Worm (Caenorhabditis elegans): Measurements from ENCODE around the gene grl-14.

Gene grl-14

DNA sequence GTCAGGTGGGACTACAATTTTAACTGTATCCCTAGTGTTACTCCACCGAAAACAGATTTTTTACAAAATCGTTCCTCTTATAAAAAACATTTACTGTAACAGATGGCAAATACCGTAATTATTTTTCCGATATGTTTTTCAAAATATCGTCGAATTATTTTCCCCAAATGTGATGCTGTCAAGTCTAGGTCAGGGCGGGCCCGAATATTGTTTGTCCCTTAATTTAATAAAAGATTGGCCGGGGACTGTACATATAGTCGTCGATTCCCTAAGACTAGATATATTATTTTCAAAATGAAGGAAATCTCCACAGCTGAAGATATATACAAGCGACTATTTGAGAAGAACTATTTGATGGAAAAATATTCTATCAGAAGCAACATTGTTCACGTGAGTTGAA lies 27.4 kb upstream of the grl-14 start, which contains the start of gene sdf-9:
Gene sdf-9, plus strand, starts transcription at position 301 of the 400 bp plus-strand sequence.
- no peak for TF ChIP-seq unc-62 (GFP tag; optimal IDR thresholded peaks at IDR 0.05)

ce11 chrV:20802906-20803305 lies 22.5 kb upstream of the grl-14 start, which contains the start of gene Y44A6D.5:
Y44A6D.5 (minus strand) TSS chrV:20803006.
- no peak for TF ChIP-seq unc-62 (GFP tag; optimal IDR thresholded peaks at IDR 0.05)

ce11 chrV:20807038-20807437 lies 18.3 kb upstream of the grl-14 start, which contains the start of gene Y44A6D.6:
Y44A6D.6 (plus strand) TSS chrV:20807338.
- TF ChIP-seq unc-62 (GFP tag; optimal IDR thresholded peaks at IDR 0.05), result no peak

DNA sequence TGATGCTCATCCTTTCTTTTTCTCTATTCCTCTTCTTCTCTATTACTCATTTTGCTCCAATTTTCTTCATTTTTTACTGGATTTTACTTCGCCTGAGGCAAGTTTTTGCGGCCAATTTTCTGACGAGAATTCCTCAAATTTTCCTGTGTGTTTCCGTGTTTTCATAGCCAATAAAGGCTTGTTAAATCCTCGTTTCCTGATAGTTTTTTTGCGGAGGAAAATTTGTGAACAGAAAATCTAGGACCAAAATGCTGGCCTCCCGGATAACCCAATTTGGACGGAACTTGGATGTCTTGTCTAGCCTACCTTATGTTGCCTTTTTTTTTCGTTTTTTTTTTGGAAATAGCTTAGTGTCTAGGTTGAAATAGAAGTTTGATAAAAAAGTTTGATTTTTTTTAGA lies 11.7 kb upstream of the grl-14 start:
- TF ChIP-seq unc-62 (GFP tag; optimal IDR thresholded peaks at IDR 0.05), result no peak

DNA sequence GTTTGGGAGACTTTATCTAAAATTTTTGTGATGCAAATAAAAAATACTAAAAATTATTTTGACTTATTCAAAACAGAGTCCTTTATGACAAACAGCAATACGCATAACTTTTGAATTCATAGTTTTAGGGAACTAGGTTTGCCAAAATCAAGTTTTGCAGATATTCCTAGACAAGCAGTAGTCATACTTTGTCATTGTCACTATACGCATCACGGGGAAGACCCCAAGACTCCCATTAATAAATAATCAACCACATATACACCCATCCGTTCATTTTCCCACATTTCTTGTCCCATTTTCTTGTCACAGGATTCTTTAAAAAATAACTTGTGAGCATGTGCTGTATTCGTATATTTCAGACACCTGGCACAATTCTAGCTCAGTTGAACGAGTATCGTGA lies 10.9 kb upstream of the grl-14 start, which contains the start of gene Y44A6D.7:
Gene Y44A6D.7, plus strand, starts transcription at position 301 of the 400 bp plus-strand sequence.
- no peak for TF ChIP-seq unc-62 (GFP tag; optimal IDR thresholded peaks at IDR 0.05)

DNA sequence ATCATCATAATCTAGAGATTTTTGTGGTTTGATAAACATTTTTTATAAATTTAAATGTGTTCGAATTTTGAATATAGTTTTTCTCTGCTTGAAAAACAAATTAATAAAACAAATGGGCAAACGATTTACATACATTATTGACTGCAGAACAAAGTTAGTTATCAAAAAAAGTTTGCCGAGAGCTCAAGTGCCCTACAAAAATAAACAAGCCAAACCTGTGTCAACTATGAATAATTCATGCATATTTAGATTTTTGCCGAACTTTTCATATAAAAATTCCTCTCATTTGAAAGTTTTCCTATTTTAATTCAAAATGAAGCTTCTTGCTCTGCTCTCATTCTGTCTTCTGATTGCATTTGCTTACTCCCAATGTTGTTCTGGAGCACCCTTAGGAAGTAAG lies 9.5 kb upstream of the grl-14 start, which contains the start of gene sshk-1:
Gene sshk-1, plus strand, starts transcription at position 301 of the 400 bp plus-strand sequence.
- no peak for TF ChIP-seq unc-62 (GFP tag; optimal IDR thresholded peaks at IDR 0.05)

ce11 chrV:20820033-20820432 lies 5.3 kb upstream of the grl-14 start, which contains the start of gene T03D8.6:
T03D8.6 (minus strand) TSS chrV:20820330.
- TF ChIP-seq unc-62 (GFP tag; optimal IDR thresholded peaks at IDR 0.05), result no peak

ce11 chrV:20826618-20827017 lies 1.3 kb downstream of the grl-14 start:
- TF ChIP-seq unc-62 (GFP tag; optimal IDR thresholded peaks at IDR 0.05), result no peak

DNA sequence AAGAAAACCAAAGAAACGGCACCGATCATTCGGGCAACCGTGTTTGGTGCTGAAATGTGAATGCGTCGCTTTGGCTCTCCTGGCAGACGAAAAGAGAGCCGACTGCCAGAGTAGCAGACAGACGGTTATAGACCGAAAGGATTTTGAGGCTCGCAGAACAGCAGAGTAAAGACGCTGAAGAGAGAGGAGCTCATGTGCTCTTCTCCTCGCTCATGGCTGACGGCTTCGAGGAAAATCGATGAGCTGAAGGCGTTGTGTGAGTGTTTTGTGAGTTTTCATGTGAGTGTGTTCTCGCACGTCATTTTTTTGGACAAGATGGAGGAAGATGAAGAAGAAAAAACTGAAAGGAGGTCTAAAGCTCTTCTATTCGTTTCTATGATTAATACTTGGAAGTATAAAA lies 3.5 kb downstream of the grl-14 start, which contains the start of gene sbt-1:
Gene sbt-1, minus strand, starts transcription at position 62 of the 400 bp plus-strand sequence.
- no peak for TF ChIP-seq unc-62 (GFP tag; optimal IDR thresholded peaks at IDR 0.05)

- TF ChIP-seq unc-62 (GFP tag; optimal IDR thresholded peaks at IDR 0.05), result no peak
These were observed 4.2 kb downstream of the grl-14 start, which contains the start of gene num-1 for ce11 chrV:20829511-20829910. num-1 (plus strand) TSS chrV:20829811.

DNA sequence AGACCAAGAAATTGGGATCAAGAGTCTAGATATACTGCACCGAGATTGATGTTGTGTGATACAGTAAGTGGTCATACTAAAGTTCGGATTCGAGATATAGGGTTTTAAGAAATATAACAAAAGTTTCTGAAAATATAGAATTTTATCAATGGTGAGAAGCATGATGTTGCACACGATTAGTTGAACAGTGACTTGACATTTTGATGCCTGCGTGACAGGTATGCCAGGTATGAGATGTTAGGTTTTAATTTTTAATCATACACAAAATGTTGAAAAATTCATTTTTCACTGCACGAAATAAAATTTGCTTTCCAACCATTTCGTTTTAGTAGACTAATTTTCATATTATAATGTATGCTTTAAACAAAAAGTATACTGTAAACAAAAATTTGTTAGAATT lies 5.0 kb downstream of the grl-14 start:
- TF ChIP-seq unc-62 (GFP tag; optimal IDR thresholded peaks at IDR 0.05), result no peak

DNA sequence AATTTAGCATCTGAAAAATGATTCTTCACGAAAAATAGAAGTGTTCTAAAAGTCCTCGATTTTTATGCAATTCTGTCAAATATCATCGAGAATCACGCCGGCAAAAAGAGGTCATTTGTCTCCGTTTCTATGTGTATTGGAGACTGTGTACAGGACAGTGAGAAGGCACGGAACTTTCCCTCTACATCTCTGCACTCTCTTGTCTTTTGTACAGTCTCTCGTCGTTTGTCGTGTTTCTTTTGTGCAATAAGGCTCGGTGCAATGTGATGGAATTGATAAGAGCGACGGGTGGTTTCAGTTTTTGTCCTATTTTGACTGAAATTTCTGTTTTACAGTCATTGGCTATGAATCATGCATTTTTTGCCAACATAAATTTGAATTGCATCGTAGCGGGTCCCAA lies 6.5 kb downstream of the grl-14 start:
- no peak for TF ChIP-seq unc-62 (GFP tag; optimal IDR thresholded peaks at IDR 0.05)

DNA sequence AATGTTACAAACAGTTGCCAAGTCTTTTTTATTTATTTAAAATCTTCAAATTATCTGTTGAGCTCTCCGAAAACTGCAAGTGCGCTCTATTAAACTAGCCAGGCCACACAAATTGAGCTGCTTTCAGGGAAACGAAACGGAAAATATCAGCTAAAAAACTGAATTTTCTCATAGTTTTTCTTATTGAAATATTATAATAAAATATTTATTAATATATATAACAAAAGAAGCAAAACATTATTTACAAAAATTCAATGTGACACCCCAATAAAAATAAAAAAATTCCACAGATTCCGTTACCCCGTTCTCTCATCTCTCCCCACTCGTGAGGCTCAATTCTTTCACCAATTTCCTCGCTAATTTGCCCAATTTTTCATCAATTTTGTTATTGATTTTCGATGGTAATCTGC lies 7.2 kb downstream of the grl-14 start:
- TF ChIP-seq unc-62 (GFP tag; optimal IDR thresholded peaks at IDR 0.05), result no peak

ce11 chrV:20837765-20838164 lies 12.4 kb downstream of the grl-14 start, which contains the start of gene mrps-12:
mrps-12 (plus strand) TSS chrV:20838080.
- TF ChIP-seq unc-62 (GFP tag; optimal IDR thresholded peaks at IDR 0.05), result no peak

DNA sequence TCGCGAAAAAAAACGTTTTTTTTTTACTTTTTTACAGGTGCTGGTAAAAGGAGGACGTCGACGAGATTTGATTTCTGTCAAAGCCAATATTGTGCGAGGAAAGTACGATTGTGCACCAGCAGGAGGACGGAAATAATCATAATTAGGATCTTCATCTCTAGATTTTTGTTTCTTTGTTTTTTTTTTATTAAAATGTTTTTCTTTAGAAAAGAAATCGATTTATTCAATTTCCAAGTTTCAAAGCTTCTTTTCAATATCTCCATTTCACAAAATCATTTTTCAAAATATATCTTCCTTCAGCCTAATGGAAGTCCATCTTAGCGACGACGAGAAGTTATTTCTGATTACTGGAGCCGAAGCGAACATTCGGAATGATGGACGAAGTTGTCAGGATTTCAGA lies 13.2 kb downstream of the grl-14 start, which contains the start of gene exos-7:
Gene exos-7, plus strand, starts transcription at position 301 of the 400 bp plus-strand sequence.
- TF ChIP-seq unc-62 (GFP tag; optimal IDR thresholded peaks at IDR 0.05), result no peak

ce11 chrV:20841484-20841883 lies 16.1 kb downstream of the grl-14 start:
- TF ChIP-seq unc-62 (GFP tag; optimal IDR thresholded peaks at IDR 0.05), result no peak

DNA sequence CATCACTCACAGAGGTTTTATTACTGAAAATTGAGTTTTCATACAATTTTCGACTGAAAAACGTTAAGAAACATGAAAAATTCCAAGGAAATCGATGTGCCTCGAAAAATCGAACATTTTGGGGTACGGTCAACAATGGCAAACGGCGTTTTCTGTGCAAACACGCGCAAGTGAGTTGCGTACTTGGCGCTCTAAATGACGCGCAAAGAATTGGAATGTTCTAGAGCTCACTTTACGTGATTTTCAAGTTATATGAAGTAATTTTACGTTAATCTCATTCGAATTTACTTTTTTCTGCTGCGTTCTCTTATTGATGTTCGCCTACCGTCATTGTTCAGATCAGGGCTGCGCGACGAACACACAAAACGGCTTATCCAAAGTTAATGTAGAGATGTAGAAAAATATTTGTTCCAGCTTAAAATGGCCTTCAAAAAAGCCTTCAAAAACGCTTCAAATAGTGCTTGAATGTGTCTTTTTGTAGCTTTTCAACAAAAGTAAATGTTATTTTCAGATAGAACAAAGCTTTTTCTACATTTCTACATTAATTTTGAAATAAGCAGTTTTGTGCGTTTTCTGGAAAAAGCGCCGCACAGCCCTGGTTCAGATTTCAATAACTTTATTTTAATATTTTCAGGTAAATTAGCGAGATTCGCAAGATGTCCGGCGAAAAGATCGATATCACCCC lies 20.3 kb downstream of the grl-14 start, which contains the start of the genes F31D4.2 and fkb-6:
Gene F31D4.2, minus strand, starts transcription at position 23 of the 685 bp plus-strand sequence.
Gene fkb-6, plus strand, starts transcription at position 635 of the 685 bp plus-strand sequence.
- TF ChIP-seq unc-62 (GFP tag; optimal IDR thresholded peaks at IDR 0.05), result no peak

Data from whole organism, dauer.